Fruit fly (Drosophila melanogaster) Kc167 (cell line): ENCODE measurements around the gene CG44040.

Experiments
- Sin3A ChIP-seq: fragments of >200 bp; optimal IDR thresholded peaks from 2 replicates; lab custom pipeline; 2018; ENCODE audit warnings: missing external identifiers
- h ChIP-seq: fragments of >200 bp; optimal IDR thresholded peaks from 3 replicates; lab custom pipeline; 2018; ENCODE audit warnings: missing external identifiers
- ttk ChIP-seq: sonication (Bioruptor generic); optimal IDR thresholded peaks from 2 replicates; lab custom pipeline; 2017; ENCODE audit warnings: missing external identifiers

- TF ChIP-seq h (lab: Kevin White, UChicago) (no peak), Sin3A (no peak), ttk (lab: Kevin White, UChicago) (no peak)
These were observed 26.3 kb upstream of the CG44040 start for dm6 chr3R:15293878-15294350.
